Fruit fly (Drosophila melanogaster) whole organism, embryonic: Measurements from ENCODE around the gene Glyat.
A peak's percentile ranks its signal among the peaks of the same experiment; 100 is the strongest.

ENCODE experiments used
- Aef1 ChIP-seq: fragments of 200-800 bp; sonication (Bioruptor generic); IDR thresholded peaks from 3 replicates; pipeline ENCODE4 v1.3.6; 2022; ENCODE audit warnings: missing biosample characterization, missing genetic modification characterization
- Atf6 ChIP-seq: fragments of 200-800 bp; sonication (Bioruptor generic); IDR thresholded peaks from 2 replicates; pipeline ENCODE4 v1.3.6; 2022; ENCODE audit warnings: missing biosample characterization, missing genetic modification characterization
- CG10462 ChIP-seq: fragments of 200-800 bp; sonication (Bioruptor generic); optimal IDR thresholded peaks from 2 replicates; lab custom pipeline; 2016; ENCODE audit warnings: missing biosample characterization, missing genetic modification characterization
- CG10543 ChIP-seq: fragments of 200-800 bp; sonication (Bioruptor generic); optimal IDR thresholded peaks from 3 replicates; lab custom pipeline; 2017; ENCODE audit warnings: missing biosample characterization, mild to moderate bottlenecking, missing genetic modification characterization, moderate library complexity
- CG11085 ChIP-seq: fragments of 200-800 bp; sonication (Bioruptor generic); IDR thresholded peaks from 2 replicates; pipeline ENCODE4 v1.3.6; 2022; ENCODE audit warnings: missing biosample characterization, missing genetic modification characterization
- CG12155 ChIP-seq: fragments of 200-800 bp; sonication (Bioruptor generic); optimal IDR thresholded peaks from 3 replicates; lab custom pipeline; 2016; ENCODE audit warnings: missing biosample characterization, missing genetic modification characterization
- CG12659 ChIP-seq: fragments of 200-800 bp; sonication (Bioruptor generic); optimal IDR thresholded peaks from 3 replicates; lab custom pipeline; 2017; ENCODE audit warnings: mild to moderate bottlenecking, missing biosample characterization, missing genetic modification reagents, missing genetic modification characterization
- CG15073 ChIP-seq: fragments of 200-800 bp; sonication (Bioruptor generic); optimal IDR thresholded peaks from 2 replicates; lab custom pipeline; 2016; ENCODE audit warnings: missing biosample characterization, missing genetic modification characterization
- CG17359 ChIP-seq: fragments of 200-800 bp; sonication (Bioruptor generic); optimal IDR thresholded peaks from 3 replicates; lab custom pipeline; 2018; ENCODE audit warnings: missing biosample characterization, mild to moderate bottlenecking, missing genetic modification characterization, moderate library complexity
- CG17612 ChIP-seq: fragments of 200-800 bp; sonication (Bioruptor generic); IDR thresholded peaks from 2 replicates; pipeline ENCODE4 v1.3.6; 2022; ENCODE audit warnings: missing biosample characterization, missing genetic modification characterization
- CG2129 ChIP-seq: fragments of 200-800 bp; sonication (Bioruptor generic); IDR thresholded peaks from 2 replicates; pipeline ENCODE4 v1.3.6; 2022; ENCODE audit warnings: missing biosample characterization, missing genetic modification characterization; ENCODE audit not compliant: partially characterized antibody
- CG3995 ChIP-seq: fragments of 200-800 bp; sonication (Bioruptor generic); optimal IDR thresholded peaks from 3 replicates; lab custom pipeline; 2016; ENCODE audit warnings: missing biosample characterization, missing genetic modification characterization
- CG5180 ChIP-seq: fragments of 200-800 bp; sonication (Bioruptor generic); optimal IDR thresholded peaks from 3 replicates; lab custom pipeline; 2017; ENCODE audit warnings: missing biosample characterization, missing genetic modification characterization, mild to moderate bottlenecking, moderate library complexity, missing genetic modification reagents
- CG5245 ChIP-seq: fragments of 200-800 bp; sonication (Bioruptor generic); optimal IDR thresholded peaks from 3 replicates; lab custom pipeline; 2016; ENCODE audit warnings: missing biosample characterization, missing genetic modification characterization
- CG7357 ChIP-seq: fragments of 200-800 bp; sonication (Bioruptor generic); IDR thresholded peaks from 3 replicates; pipeline ENCODE4 v1.3.6; 2022; ENCODE audit warnings: missing biosample characterization, missing genetic modification characterization
- CG8281 ChIP-seq: fragments of 200-800 bp; sonication (Bioruptor generic); optimal IDR thresholded peaks from 2 replicates; lab custom pipeline; 2018; ENCODE audit warnings: missing biosample characterization, mild to moderate bottlenecking, missing genetic modification characterization, moderate library complexity
- CHES-1-like ChIP-seq: fragments of 200-800 bp; sonication (Bioruptor generic); optimal IDR thresholded peaks from 2 replicates; lab custom pipeline; 2016; ENCODE audit warnings: missing biosample characterization, missing genetic modification characterization
- CrebB ChIP-seq: fragments of 200-800 bp; sonication (Bioruptor generic); optimal IDR thresholded peaks from 3 replicates; lab custom pipeline; 2018; ENCODE audit warnings: missing biosample characterization, mild to moderate bottlenecking, missing genetic modification characterization
- Deaf1 ChIP-seq: fragments of 200-800 bp; optimal IDR thresholded peaks from 3 replicates; lab custom pipeline; 2019; ENCODE audit warnings: missing biosample characterization, mild to moderate bottlenecking, missing genetic modification characterization, moderate library complexity
- H2.0 ChIP-seq: fragments of 200-800 bp; sonication (Bioruptor generic); IDR thresholded peaks from 2 replicates; pipeline ENCODE4 v1.3.6; 2022; ENCODE audit warnings: missing biosample characterization, missing genetic modification characterization
- Hmr ChIP-seq: fragments of 200-800 bp; sonication (Bioruptor generic); optimal IDR thresholded peaks from 3 replicates; lab custom pipeline; 2017; ENCODE audit warnings: mild to moderate bottlenecking, missing biosample characterization, missing genetic modification reagents, missing genetic modification characterization
- Hr39 ChIP-seq: fragments of >200 bp; optimal IDR thresholded peaks from 2 replicates; lab custom pipeline; 2017
- Lhr ChIP-seq: fragments of 200-800 bp; sonication (Bioruptor generic); optimal IDR thresholded peaks from 3 replicates; lab custom pipeline; 2017; ENCODE audit warnings: mild to moderate bottlenecking, missing biosample characterization, missing genetic modification reagents, missing genetic modification characterization
- Meics ChIP-seq: fragments of 200-800 bp; sonication (Bioruptor generic); optimal IDR thresholded peaks from 2 replicates; lab custom pipeline; 2017; ENCODE audit warnings: missing biosample characterization, mild to moderate bottlenecking, missing genetic modification characterization
- NC2β ChIP-seq: fragments of 200-800 bp; sonication (Bioruptor generic); optimal IDR thresholded peaks from 2 replicates; lab custom pipeline; 2016; ENCODE audit warnings: missing biosample characterization, missing genetic modification characterization
- PHDP ChIP-seq: fragments of 200-800 bp; sonication (Bioruptor generic); optimal IDR thresholded peaks from 3 replicates; lab custom pipeline; 2018; ENCODE audit warnings: missing biosample characterization, mild to moderate bottlenecking, missing genetic modification characterization, moderate library complexity
- Sin3A ChIP-seq: fragments of >200 bp; optimal IDR thresholded peaks from 2 replicates; lab custom pipeline; 2018
- Six4 ChIP-seq: fragments of 200-800 bp; sonication (Bioruptor generic); optimal IDR thresholded peaks from 2 replicates; lab custom pipeline; 2016; ENCODE audit warnings: missing biosample characterization, missing genetic modification characterization
- Taf1 ChIP-seq: fragments of 200-800 bp; sonication (Bioruptor generic); IDR thresholded peaks from 2 replicates; pipeline ENCODE4 v1.3.6; 2022; ENCODE audit warnings: missing biosample characterization, missing genetic modification characterization
- Tbp ChIP-seq: fragments of >200 bp; optimal IDR thresholded peaks from 2 replicates; lab custom pipeline; 2018; ENCODE audit warnings: missing biosample characterization, missing genetic modification characterization
- ac ChIP-seq: fragments of 200-800 bp; sonication (Bioruptor generic); optimal IDR thresholded peaks from 3 replicates; lab custom pipeline; 2017; ENCODE audit warnings: missing biosample characterization, mild to moderate bottlenecking, missing genetic modification characterization
- al ChIP-seq: fragments of 200-800 bp; sonication (Bioruptor generic); IDR thresholded peaks from 2 replicates; pipeline ENCODE4 v1.3.6; 2022; ENCODE audit warnings: missing biosample characterization, missing genetic modification characterization
- ash1 ChIP-seq: fragments of 200-800 bp; sonication (Bioruptor generic); optimal IDR thresholded peaks from 2 replicates; lab custom pipeline; 2018; ENCODE audit warnings: missing biosample characterization, mild to moderate bottlenecking, missing genetic modification characterization
- ato ChIP-seq: fragments of 200-800 bp; sonication (Bioruptor generic); IDR thresholded peaks from 2 replicates; pipeline ENCODE4 v1.3.6; 2022; ENCODE audit warnings: missing biosample characterization, missing genetic modification characterization; ENCODE audit not compliant: partially characterized antibody
- croc ChIP-seq: fragments of 200-800 bp; sonication (Bioruptor generic); conservative IDR thresholded peaks from 3 replicates; pipeline ENCODE4 v1.3.6; 2022; ENCODE audit warnings: missing biosample characterization, missing genetic modification characterization
- eyg ChIP-seq: fragments of 200-800 bp; sonication (Bioruptor generic); optimal IDR thresholded peaks from 3 replicates; lab custom pipeline; 2016; ENCODE audit warnings: missing biosample characterization, missing genetic modification characterization
- fd102C ChIP-seq: fragments of 200-800 bp; sonication (Bioruptor generic); optimal IDR thresholded peaks from 2 replicates; lab custom pipeline; 2018; ENCODE audit warnings: missing biosample characterization, mild to moderate bottlenecking, missing genetic modification characterization, moderate library complexity
- fd3F ChIP-seq: fragments of 200-800 bp; sonication (Bioruptor generic); optimal IDR thresholded peaks from 2 replicates; lab custom pipeline; 2018; ENCODE audit warnings: missing biosample characterization, mild to moderate bottlenecking, missing genetic modification characterization, moderate library complexity
- gfzf ChIP-seq: fragments of 200-800 bp; sonication (Bioruptor generic); optimal IDR thresholded peaks from 2 replicates; lab custom pipeline; 2016; ENCODE audit warnings: missing biosample characterization, mild to moderate bottlenecking, missing genetic modification characterization, moderate library complexity
- insv ChIP-seq, 2 experiments: fragments of 200-800 bp; sonication (Bioruptor generic); optimal IDR thresholded peaks; 3 replicates each; lab custom pipeline; 2016 to 2018; ENCODE audit warnings: missing biosample characterization in 2 of 2, missing genetic modification characterization in 2 of 2
- mirr ChIP-seq: fragments of 200-800 bp; sonication (Bioruptor generic); optimal IDR thresholded peaks from 3 replicates; lab custom pipeline; 2018; ENCODE audit warnings: missing biosample characterization, mild to moderate bottlenecking, missing genetic modification characterization
- mld ChIP-seq: fragments of 200-800 bp; sonication (Bioruptor generic); IDR thresholded peaks from 3 replicates; pipeline ENCODE4 v1.3.6; 2022; ENCODE audit warnings: missing biosample characterization, missing genetic modification characterization; ENCODE audit not compliant: partially characterized antibody
- pan ChIP-seq, 4 experiments: fragments of >200 bp in 3 of 4; fragments of 200-800 bp in 1 of 4; sonication (Bioruptor generic) in 1 of 4; optimal IDR thresholded peaks in 3 of 4; IDR thresholded peaks in 1 of 4; 2 replicates each; pipeline versions ENCODE4 v1.3.6 to Lab custom; 2017 to 2022; ENCODE audit warnings: missing biosample characterization in 2 of 4, missing genetic modification characterization in 2 of 4, mixed read lengths in 1 of 4
- pb ChIP-seq: fragments of 200-800 bp; sonication (Bioruptor generic); optimal IDR thresholded peaks from 3 replicates; lab custom pipeline; 2016; ENCODE audit warnings: missing biosample characterization, missing genetic modification characterization
- prd ChIP-seq, 3 experiments: fragments of >200 bp in 2 of 3; fragments of 200-800 bp in 1 of 3; sonication (Bioruptor generic) in 1 of 3; optimal IDR thresholded peaks in 2 of 3; IDR thresholded peaks in 1 of 3; 2 replicates in 2 of 3; 3 replicates in 1 of 3; pipeline versions ENCODE4 v1.3.6 to Lab custom; 2017 to 2022; ENCODE audit warnings: missing biosample characterization in 1 of 3, missing genetic modification characterization in 1 of 3
- repo ChIP-seq: fragments of 200-800 bp; sonication (Bioruptor generic); optimal IDR thresholded peaks from 2 replicates; lab custom pipeline; 2016; ENCODE audit warnings: missing biosample characterization, missing genetic modification characterization
- sr ChIP-seq: fragments of 200-800 bp; sonication (Bioruptor generic); IDR thresholded peaks from 3 replicates; pipeline ENCODE4 v1.3.6; 2022; ENCODE audit warnings: missing biosample characterization, missing genetic modification characterization
- tin ChIP-seq: fragments of 200-800 bp; sonication (Bioruptor generic); optimal IDR thresholded peaks from 3 replicates; lab custom pipeline; 2016; ENCODE audit warnings: missing biosample characterization, missing genetic modification characterization
- yki ChIP-seq: fragments of >200 bp; optimal IDR thresholded peaks from 3 replicates; lab custom pipeline; 2018

Gene Glyat

DNA sequence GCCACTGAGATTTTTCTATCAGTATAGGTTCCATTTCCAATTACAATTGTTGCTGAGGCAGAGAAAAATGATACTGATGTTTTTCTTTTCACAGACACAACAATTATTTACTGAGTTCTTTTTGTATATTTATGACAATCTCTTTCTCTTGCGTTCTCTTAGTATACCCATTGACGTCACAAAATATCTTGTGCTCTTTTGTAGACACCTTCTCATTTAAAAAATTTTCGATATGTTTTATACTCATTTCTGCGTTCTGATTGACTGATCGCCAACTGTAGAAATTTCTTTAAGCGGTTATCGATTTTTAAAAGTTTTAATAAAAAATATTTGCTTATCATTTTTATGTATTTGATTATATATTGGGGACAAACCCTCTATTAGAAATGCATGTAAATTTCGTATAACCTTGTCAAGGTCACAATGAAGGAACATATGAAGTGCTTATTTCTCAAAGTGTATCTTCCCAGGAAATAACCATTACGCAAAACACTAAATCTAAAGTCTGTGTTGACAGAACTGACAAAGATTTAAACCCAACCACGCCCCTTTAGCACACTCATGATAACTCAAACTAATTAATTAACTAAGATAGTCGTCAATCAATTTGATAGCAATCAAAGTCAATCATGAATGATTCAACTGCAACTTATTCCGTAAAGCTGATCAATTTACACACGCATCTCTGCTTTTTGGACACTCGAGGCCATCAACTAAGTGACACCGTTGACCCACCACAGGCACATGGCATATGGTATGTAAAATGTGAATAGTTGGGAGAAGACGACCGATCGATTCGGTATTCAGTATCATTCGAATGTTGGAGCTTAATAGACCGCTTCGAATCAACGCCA lies at the start of gene Glyat, which contains the start of gene Tg (continued):
- TF ChIP-seq Meics (GFP tag; lab: Kevin White, UChicago), result peak; percentile 20
- TF ChIP-seq CG12155 (GFP tag; lab: Kevin White, UChicago), result no peak
- no peak for TF ChIP-seq H2.0
- TF ChIP-seq mld (GFP tag; lab: Robert Waterston, UW), result no peak
- TF ChIP-seq pb (GFP tag; lab: Kevin White, UChicago), result no peak
- no peak for TF ChIP-seq NC2β (GFP tag; lab: Kevin White, UChicago)
- peak; percentile 62 for TF ChIP-seq Atf6 (GFP tag; lab: Robert Waterston, UW)
- TF ChIP-seq repo, result no peak
- no peak for TF ChIP-seq CG2129 (GFP tag; lab: Robert Waterston, UW)
- TF ChIP-seq Hmr (GFP tag; lab: Kevin White, UChicago), result peak; percentile 19
- no peak for TF ChIP-seq mirr (GFP tag; lab: Kevin White, UChicago)
- TF ChIP-seq gfzf (GFP tag; lab: Kevin White, UChicago), result peak; percentile 54
- no peak for TF ChIP-seq ac (GFP tag; lab: Kevin White, UChicago)
- TF ChIP-seq ash1, result no peak
- TF ChIP-seq sr, result no peak
- TF ChIP-seq fd3F, result no peak
- TF ChIP-seq Tbp (GFP tag; lab: Kevin White, UChicago), result no peak
- TF ChIP-seq insv (GFP tag; optimal IDR thresholded peaks at IDR 0.05; lab: Kevin White, UChicago), result no peak
- peak; percentile 36 for TF ChIP-seq CG12659 (GFP tag; lab: Kevin White, UChicago)
- TF ChIP-seq Aef1 (GFP tag; lab: Robert Waterston, UW), result no peak
- TF ChIP-seq eyg, result no peak
- TF ChIP-seq CG5180 (GFP tag; lab: Kevin White, UChicago), result no peak
- TF ChIP-seq Taf1 (GFP tag; lab: Robert Waterston, UW), result no peak
- TF ChIP-seq CG3995 (GFP tag; lab: Kevin White, UChicago), result no peak
- no peak for TF ChIP-seq fd102C (GFP tag; lab: Kevin White, UChicago)
- peak; percentile 52 for TF ChIP-seq al (GFP tag; lab: Robert Waterston, UW)
- TF ChIP-seq Deaf1 (tag; lab: Kevin White, UChicago), result no peak
- no peak for TF ChIP-seq croc
- peak; percentile 15 for TF ChIP-seq PHDP (tag; lab: Kevin White, UChicago)
- TF ChIP-seq tin, result no peak
- no peak for TF ChIP-seq Lhr (GFP tag; lab: Kevin White, UChicago)
- TF ChIP-seq CG8281 (tag; lab: Kevin White, UChicago), result no peak
- TF ChIP-seq CG7357 (GFP tag; lab: Robert Waterston, UW), result no peak
- TF ChIP-seq CG5245, result no peak
- TF ChIP-seq CHES-1-like (GFP tag; lab: Kevin White, UChicago), result no peak
- no peak for TF ChIP-seq yki (lab: Kevin White, UChicago)
- no peak for TF ChIP-seq CG11085
- peak; percentile 11 for TF ChIP-seq CG10543 (GFP tag; lab: Kevin White, UChicago)
- no peak for TF ChIP-seq prd (optimal IDR thresholded peaks at IDR 0.05; lab: Kevin White, UChicago)
- peak; percentile 28; the same call in 1 of the 3 replicates for TF ChIP-seq prd (GFP tag; IDR thresholded peaks at IDR 0.05; lab: Robert Waterston, UW)
- TF ChIP-seq CrebB (tag; lab: Kevin White, UChicago), result no peak
- TF ChIP-seq ato, result no peak
- no peak for TF ChIP-seq CG10462 (GFP tag; lab: Kevin White, UChicago)
- TF ChIP-seq Sin3A (lab: Kevin White, UChicago), result no peak
- TF ChIP-seq CG17612 (GFP tag; lab: Robert Waterston, UW), result no peak
- TF ChIP-seq pan (optimal IDR thresholded peaks at IDR 0.05; lab: Kevin White, UChicago), result no peak
- peak in 1 of 2 experiments; percentile 30 for TF ChIP-seq pan (GFP tag; optimal IDR thresholded peaks at IDR 0.05 in 1 of 2, IDR thresholded peaks at IDR 0.05 in 1 of 2)
- TF ChIP-seq Hr39 (lab: Kevin White, UChicago), result no peak
- no peak for TF ChIP-seq CG15073 (GFP tag; lab: Kevin White, UChicago)
- TF ChIP-seq CG17359 (tag; lab: Kevin White, UChicago), result no peak
- no peak for TF ChIP-seq Six4 (GFP tag; lab: Kevin White, UChicago)
